Worm (Caenorhabditis elegans): ENCODE data around the gene nhr-41.
"Not testable (repeated sequence)": the region's sequence is repeated elsewhere in the genome, so short reads cannot be mapped to it uniquely, and the experiment has no call there.

DNA sequence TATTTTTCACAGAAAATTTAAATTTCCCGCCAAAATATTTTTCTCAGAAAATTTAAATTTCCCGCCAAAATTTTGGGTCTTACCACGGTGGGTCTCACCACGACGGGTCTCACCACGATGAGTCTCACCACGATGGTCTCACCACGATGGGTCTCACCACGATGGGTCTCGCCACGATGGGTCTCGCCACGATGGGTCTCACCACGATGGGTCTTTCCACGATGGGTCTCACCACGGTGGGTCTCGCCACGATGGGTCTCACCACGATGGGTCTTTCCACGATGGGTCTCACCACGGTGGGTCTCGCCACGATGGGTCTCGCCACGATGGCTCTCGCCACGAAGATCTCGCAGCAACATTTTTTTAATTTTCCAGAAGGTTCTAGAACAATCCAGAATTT, 40.6 kb upstream of the nhr-41 start:
- TF ChIP-seq F49E8.2 (tag; optimal IDR thresholded peaks at IDR 0.05; ENCODE audit: borderline replicate concordance); nhr-11 (tag; optimal IDR thresholded peaks at IDR 0.05); snpc-4 (tag; optimal IDR thresholded peaks at IDR 0.05); ztf-11 (tag; optimal IDR thresholded peaks at IDR 0.05); lin-39 (tag; optimal IDR thresholded peaks at IDR 0.05); R02D3.7 (tag; optimal IDR thresholded peaks at IDR 0.05); jun-1 (tag; optimal IDR thresholded peaks at IDR 0.05); pqm-1 (tag; optimal IDR thresholded peaks at IDR 0.05); zag-1 (tag; optimal IDR thresholded peaks at IDR 0.05); nhr-77 (tag; optimal IDR thresholded peaks at IDR 0.05); pha-4 (GFP tag; IDR thresholded peaks at IDR 0.05); pha-4 (tag; optimal IDR thresholded peaks at IDR 0.05): not testable (repeated sequence)

Measured in whole organism, L4 larva.